Worm (Caenorhabditis elegans) whole organism, late embryonic: ENCODE measurements around the gene ZK1058.9.

ENCODE experiments used
- C38D4.7 ChIP-seq: fragments of 200-800 bp; sonication (Bioruptor generic); optimal IDR thresholded peaks from 2 replicates; lab custom pipeline; 2018; ENCODE audit warnings: mild to moderate bottlenecking, missing genetic modification characterization, moderate library complexity, missing compliant biosample characterization
- K09A11.1 ChIP-seq: sonication (generic microtip); optimal IDR thresholded peaks from 2 replicates; lab custom pipeline; 2017; ENCODE audit warnings: antibody characterized with exemption, mild to moderate bottlenecking, missing genetic modification characterization, missing compliant biosample characterization; ENCODE audit not compliant: insufficient read depth
- T23F11.4 ChIP-seq: fragments of 200-800 bp; sonication (Bioruptor generic); optimal IDR thresholded peaks from 2 replicates; lab custom pipeline; 2018; ENCODE audit warnings: mild to moderate bottlenecking, missing genetic modification characterization, missing compliant biosample characterization
- ahr-1 ChIP-seq: sonication (generic microtip); optimal IDR thresholded peaks from 2 replicates; lab custom pipeline; 2016; ENCODE audit warnings: missing genetic modification characterization, missing compliant biosample characterization
- ceh-14 ChIP-seq: sonication (generic microtip); optimal IDR thresholded peaks from 2 replicates; lab custom pipeline; 2016; ENCODE audit warnings: missing genotype, missing genetic modification characterization, missing compliant biosample characterization
- ceh-18 ChIP-seq: sonication (generic microtip); optimal IDR thresholded peaks from 2 replicates; lab custom pipeline; 2016; ENCODE audit warnings: missing genetic modification characterization, missing compliant biosample characterization
- ceh-2 ChIP-seq: sonication (generic microtip); optimal IDR thresholded peaks from 2 replicates; lab custom pipeline; 2016; ENCODE audit warnings: missing genotype, missing genetic modification characterization, missing compliant biosample characterization
- ceh-22 ChIP-seq: sonication (generic microtip); optimal IDR thresholded peaks from 2 replicates; lab custom pipeline; 2017; ENCODE audit warnings: missing biosample characterization, missing genetic modification characterization
- ceh-24 ChIP-seq: sonication (generic microtip); optimal IDR thresholded peaks from 2 replicates; lab custom pipeline; 2016; ENCODE audit warnings: mild to moderate bottlenecking, missing genetic modification characterization, missing compliant biosample characterization
- ceh-31 ChIP-seq: sonication (generic microtip); optimal IDR thresholded peaks from 2 replicates; lab custom pipeline; 2016; ENCODE audit warnings: missing genetic modification characterization, missing compliant biosample characterization
- ceh-48 ChIP-seq: sonication (generic microtip); optimal IDR thresholded peaks from 2 replicates; lab custom pipeline; 2016; ENCODE audit warnings: missing genetic modification characterization, inconsistent platforms, missing compliant biosample characterization
- ceh-9 ChIP-seq: sonication (generic microtip); optimal IDR thresholded peaks from 2 replicates; lab custom pipeline; 2016; ENCODE audit warnings: mild to moderate bottlenecking, missing genetic modification characterization, inconsistent platforms, missing compliant biosample characterization
- dmd-4 ChIP-seq: sonication (generic microtip); optimal IDR thresholded peaks from 2 replicates; lab custom pipeline; 2016; ENCODE audit warnings: borderline replicate concordance, missing genetic modification characterization, missing compliant biosample characterization
- dve-1 ChIP-seq: sonication (generic microtip); optimal IDR thresholded peaks from 2 replicates; lab custom pipeline; 2017; ENCODE audit warnings: antibody characterized with exemption, mild to moderate bottlenecking, missing genetic modification characterization, missing compliant biosample characterization
- elt-2 ChIP-seq: sonication (generic microtip); optimal IDR thresholded peaks from 2 replicates; lab custom pipeline; 2016; ENCODE audit warnings: missing genetic modification reagents, missing genetic modification characterization, missing compliant biosample characterization
- eyg-1 ChIP-seq: sonication (generic microtip); optimal IDR thresholded peaks from 2 replicates; lab custom pipeline; 2016; ENCODE audit warnings: missing genotype, missing genetic modification characterization, missing compliant biosample characterization
- fax-1 ChIP-seq: sonication (generic microtip); optimal IDR thresholded peaks from 2 replicates; lab custom pipeline; 2016; ENCODE audit warnings: missing genotype, missing genetic modification characterization, missing compliant biosample characterization
- fkh-10 ChIP-seq: fragments of 150-350 bp; optimal IDR thresholded peaks from 2 replicates; lab custom pipeline; 2014; ENCODE audit warnings: missing biosample characterization, missing genetic modification reagents, missing genetic modification characterization
- gmeb-2 ChIP-seq: sonication (generic microtip); optimal IDR thresholded peaks from 2 replicates; lab custom pipeline; 2016; ENCODE audit warnings: missing genetic modification characterization, inconsistent platforms, missing compliant biosample characterization
- hlh-6 ChIP-seq: sonication (generic microtip); optimal IDR thresholded peaks from 2 replicates; lab custom pipeline; 2016; ENCODE audit warnings: missing genotype, missing genetic modification characterization, missing compliant biosample characterization
- lim-6 ChIP-seq: sonication (generic microtip); optimal IDR thresholded peaks from 2 replicates; lab custom pipeline; 2016; ENCODE audit warnings: missing genetic modification characterization, missing compliant biosample characterization
- lin-11 ChIP-seq: fragments of 200-800 bp; sonication (Bioruptor generic); optimal IDR thresholded peaks from 2 replicates; lab custom pipeline; 2018; ENCODE audit warnings: mild to moderate bottlenecking, missing genetic modification characterization, missing compliant biosample characterization
- mec-3 ChIP-seq: sonication (generic microtip); optimal IDR thresholded peaks from 2 replicates; lab custom pipeline; 2016; ENCODE audit warnings: borderline replicate concordance, missing genetic modification characterization, missing compliant biosample characterization
- nhr-11 ChIP-seq: fragments of 150-350 bp; optimal IDR thresholded peaks from 2 replicates; lab custom pipeline; 2014; ENCODE audit warnings: missing biosample characterization, missing genetic modification characterization
- odd-2 ChIP-seq: sonication (generic microtip); optimal IDR thresholded peaks from 2 replicates; lab custom pipeline; 2017; ENCODE audit warnings: antibody characterized with exemption, mild to moderate bottlenecking, missing genetic modification characterization, missing compliant biosample characterization
- pax-1 ChIP-seq: fragments of 150-350 bp; optimal IDR thresholded peaks from 2 replicates; lab custom pipeline; 2014; ENCODE audit warnings: missing biosample characterization, missing genetic modification characterization
- pha-2 ChIP-seq: sonication (generic microtip); optimal IDR thresholded peaks from 2 replicates; lab custom pipeline; 2017; ENCODE audit warnings: mild to moderate bottlenecking, missing genetic modification characterization, missing compliant biosample characterization
- pha-4 ChIP-seq: fragments of 150-350 bp; optimal IDR thresholded peaks from 2 replicates; lab custom pipeline; 2018; ENCODE audit warnings: missing biosample characterization, missing genetic modification reagents, missing genetic modification characterization
- pros-1 ChIP-seq: fragments of 150-350 bp; optimal IDR thresholded peaks from 2 replicates; lab custom pipeline; 2014; ENCODE audit warnings: missing biosample characterization, missing genetic modification reagents, missing genetic modification characterization
- ref-2 ChIP-seq: sonication (generic microtip); optimal IDR thresholded peaks from 2 replicates; lab custom pipeline; 2016; ENCODE audit warnings: missing genetic modification characterization, missing compliant biosample characterization
- rnt-1 ChIP-seq: sonication (generic microtip); optimal IDR thresholded peaks from 2 replicates; lab custom pipeline; 2016; ENCODE audit warnings: missing genetic modification characterization, missing compliant biosample characterization
- sdc-2 ChIP-seq: sonication (generic microtip); optimal IDR thresholded peaks from 2 replicates; lab custom pipeline; 2016; ENCODE audit warnings: missing genotype, missing genetic modification characterization, missing compliant biosample characterization
- syd-9 ChIP-seq: sonication (generic microtip); optimal IDR thresholded peaks from 2 replicates; lab custom pipeline; 2016; ENCODE audit warnings: mild to moderate bottlenecking, missing genetic modification characterization, moderate library complexity, missing compliant biosample characterization
- tbx-2 ChIP-seq: sonication (generic microtip); optimal IDR thresholded peaks from 2 replicates; lab custom pipeline; 2016; ENCODE audit warnings: missing genetic modification characterization, missing compliant biosample characterization
- unc-3 ChIP-seq, 2 experiments: fragments of 200-800 bp in 1 of 2; sonication (Bioruptor generic) in 1 of 2; sonication (generic microtip) in 1 of 2; conservative IDR thresholded peaks in 1 of 2; optimal IDR thresholded peaks in 1 of 2; 2 replicates each; pipeline versions ENCODE4 v1.3.6 to Lab custom; 2016 to 2022; ENCODE audit warnings: missing compliant biosample characterization in 2 of 2, missing genetic modification characterization in 2 of 2, missing genetic modification reagents in 1 of 2
- unc-42 ChIP-seq: sonication (generic microtip); optimal IDR thresholded peaks from 2 replicates; lab custom pipeline; 2016; ENCODE audit warnings: missing genotype, missing genetic modification characterization, missing compliant biosample characterization
- unc-55 ChIP-seq: sonication (generic microtip); optimal IDR thresholded peaks from 2 replicates; lab custom pipeline; 2017; ENCODE audit warnings: missing biosample characterization, missing genetic modification reagents, missing genetic modification characterization
- zip-5 ChIP-seq: sonication (generic microtip); optimal IDR thresholded peaks from 2 replicates; lab custom pipeline; 2016; ENCODE audit warnings: missing genetic modification characterization, missing compliant biosample characterization
- ztf-16 ChIP-seq: sonication (generic microtip); optimal IDR thresholded peaks from 2 replicates; lab custom pipeline; 2017; ENCODE audit warnings: missing genetic modification characterization, missing compliant biosample characterization

The ZK1058.9 gene

ce11 chrIII:3953235-3953634 is 27.2 kb upstream of the ZK1058.9 start (continued):
- TF ChIP-seq ceh-18 (tag; lab: Kevin White, UChicago) = peak; percentile 30
- no peak for TF ChIP-seq T23F11.4 (GFP tag; lab: Kevin White, UChicago)
- TF ChIP-seq syd-9 (tag; lab: Kevin White, UChicago) = no peak
- no peak for TF ChIP-seq gmeb-2 (tag; lab: Kevin White, UChicago)
- TF ChIP-seq ceh-24 (tag; lab: Kevin White, UChicago) = no peak
- TF ChIP-seq rnt-1 (tag; lab: Kevin White, UChicago) = peak; percentile 24
- no peak for TF ChIP-seq ztf-16 (tag; lab: Kevin White, UChicago)
- no peak for TF ChIP-seq pax-1 (tag; lab: Kevin White, UChicago)
- TF ChIP-seq lim-6 (tag; lab: Kevin White, UChicago) = no peak
- TF ChIP-seq ceh-48 (tag; lab: Kevin White, UChicago) = no peak
- TF ChIP-seq C38D4.7 (GFP tag; lab: Kevin White, UChicago) = no peak
- TF ChIP-seq odd-2 (tag; lab: Kevin White, UChicago) = no peak
- TF ChIP-seq unc-42 (tag; lab: Kevin White, UChicago) = no peak

- TF ChIP-seq elt-2 (tag; lab: Kevin White, UChicago) (peak; percentile 3), pros-1 (no peak)
Measured at ce11 chrIII:3952058-3952457, 26.0 kb upstream of the ZK1058.9 start.

- TF ChIP-seq ref-2 = no peak
- no peak for TF ChIP-seq K09A11.1 (tag; lab: Kevin White, UChicago)
- TF ChIP-seq ceh-22 (tag; lab: Kevin White, UChicago) = no peak
- TF ChIP-seq sdc-2 (tag; lab: Kevin White, UChicago) = no peak
- TF ChIP-seq dmd-4 = no peak
- TF ChIP-seq pax-1 (tag; lab: Kevin White, UChicago) = no peak
- no peak for TF ChIP-seq T23F11.4 (GFP tag; lab: Kevin White, UChicago)
- no peak for TF ChIP-seq elt-2 (tag; lab: Kevin White, UChicago)
- TF ChIP-seq lin-11 (tag; lab: Kevin White, UChicago) = no peak
- TF ChIP-seq pha-2 = no peak
- TF ChIP-seq fax-1 (tag; lab: Kevin White, UChicago) = no peak
- TF ChIP-seq C38D4.7 (GFP tag; lab: Kevin White, UChicago) = no peak
- TF ChIP-seq zip-5 (tag; lab: Kevin White, UChicago) = no peak
- TF ChIP-seq, all 69 proteins: peak for 0
Measured at ce11 chrIII:3935808-3936207, 9.8 kb upstream of the ZK1058.9 start, which contains the start of gene npl-10. Gene npl-10 (minus strand): TSS chrIII:3935908.

ce11 chrIII:3931423-3931822 is 5.4 kb upstream of the ZK1058.9 start, which contains the start of gene F37A8.2:
Gene F37A8.2 (minus strand): TSS chrIII:3931523.
- TF ChIP-seq eyg-1 (no peak), fax-1 (tag; lab: Kevin White, UChicago) (no peak), dve-1 (tag; lab: Kevin White, UChicago) (no peak), nhr-11 (tag; lab: Kevin White, UChicago) (no peak), ahr-1 (no peak), ceh-31 (tag; lab: Kevin White, UChicago) (no peak), ceh-24 (tag; lab: Kevin White, UChicago) (no peak), hlh-6 (tag; lab: Kevin White, UChicago) (no peak), pros-1 (no peak), unc-3 (GFP tag; conservative IDR thresholded peaks at IDR 0.05; lab: Robert Waterston, UW) (no peak), unc-3 (tag; optimal IDR thresholded peaks at IDR 0.05; lab: Kevin White, UChicago) (no peak), tbx-2 (no peak), syd-9 (tag; lab: Kevin White, UChicago) (no peak), pha-4 (no peak), unc-55 (GFP tag; lab: Kevin White, UChicago) (no peak), ceh-2 (no peak), ceh-9 (tag; lab: Kevin White, UChicago) (no peak), ceh-14 (tag; lab: Kevin White, UChicago) (no peak), fkh-10 (GFP tag; lab: Kevin White, UChicago) (no peak), pax-1 (tag; lab: Kevin White, UChicago) (no peak), mec-3 (tag; lab: Kevin White, UChicago) (no peak)
